Fruit fly (Drosophila melanogaster) whole organism, adult: ENCODE measurements around the gene Secp43.
A peak's percentile ranks its signal among the peaks of the same experiment; 100 is the strongest.

Experiments used
- CG11617 ChIP-seq: fragments of 200-800 bp; sonication (Bioruptor generic); optimal IDR thresholded peaks from 2 replicates; lab custom pipeline; 2017; ENCODE audit warnings: mild to moderate bottlenecking, missing biosample characterization, missing genetic modification reagents, missing genetic modification characterization
- CG12768 ChIP-seq: fragments of 200-800 bp; sonication (Bioruptor generic); optimal IDR thresholded peaks from 2 replicates; lab custom pipeline; 2017; ENCODE audit warnings: missing biosample characterization, missing genetic modification characterization, mild to moderate bottlenecking, moderate library complexity, missing genetic modification reagents
- CG14711 ChIP-seq: fragments of 200-800 bp; sonication (Bioruptor generic); optimal IDR thresholded peaks from 2 replicates; lab custom pipeline; 2018; ENCODE audit warnings: missing biosample characterization, mild to moderate bottlenecking, missing genetic modification characterization, moderate library complexity
- CG1620 ChIP-seq: fragments of 200-800 bp; sonication (Bioruptor generic); optimal IDR thresholded peaks from 2 replicates; lab custom pipeline; 2016; ENCODE audit warnings: missing biosample characterization, missing genetic modification characterization
- CG33017 ChIP-seq: fragments of 200-800 bp; sonication (Bioruptor generic); optimal IDR thresholded peaks from 2 replicates; lab custom pipeline; 2018; ENCODE audit warnings: missing biosample characterization, mild to moderate bottlenecking, missing genetic modification characterization, moderate library complexity
- CG5204 ChIP-seq: fragments of 200-800 bp; sonication (Bioruptor generic); optimal IDR thresholded peaks from 2 replicates; lab custom pipeline; 2016; ENCODE audit warnings: missing biosample characterization, missing genetic modification characterization
- CG7045 ChIP-seq: fragments of 200-800 bp; sonication (Bioruptor generic); optimal IDR thresholded peaks from 2 replicates; lab custom pipeline; 2017; ENCODE audit warnings: missing biosample characterization, mild to moderate bottlenecking, missing genetic modification characterization
- CG7101 ChIP-seq: fragments of 200-800 bp; sonication (Bioruptor generic); optimal IDR thresholded peaks from 2 replicates; lab custom pipeline; 2018; ENCODE audit warnings: missing biosample characterization, mild to moderate bottlenecking, missing genetic modification characterization, moderate library complexity
- Clk ChIP-seq: fragments of 200-800 bp; sonication (Bioruptor generic); optimal IDR thresholded peaks from 2 replicates; lab custom pipeline; 2017; ENCODE audit warnings: missing biosample characterization, missing genetic modification characterization
- Crg-1 ChIP-seq: fragments of 200-800 bp; sonication (Bioruptor generic); optimal IDR thresholded peaks from 2 replicates; lab custom pipeline; 2016; ENCODE audit warnings: missing biosample characterization, missing genetic modification characterization
- Hr96 ChIP-seq: fragments of 200-800 bp; sonication (Bioruptor generic); optimal IDR thresholded peaks from 2 replicates; lab custom pipeline; 2016; ENCODE audit warnings: missing biosample characterization, missing genetic modification characterization
- Mnt ChIP-seq: fragments of 200-800 bp; sonication (Bioruptor generic); optimal IDR thresholded peaks from 2 replicates; lab custom pipeline; 2016; ENCODE audit warnings: missing biosample characterization, mild to moderate bottlenecking, missing genetic modification characterization
- bab1 ChIP-seq: fragments of 200-800 bp; sonication (Bioruptor generic); optimal IDR thresholded peaks from 3 replicates; lab custom pipeline; 2019; ENCODE audit warnings: missing biosample characterization, mild to moderate bottlenecking, missing genetic modification characterization, moderate library complexity
- cic ChIP-seq: fragments of 200-800 bp; sonication (Bioruptor generic); optimal IDR thresholded peaks from 2 replicates; lab custom pipeline; 2017; ENCODE audit warnings: missing biosample characterization, mild to moderate bottlenecking, missing genetic modification characterization, moderate library complexity
- cnc ChIP-seq, 2 experiments: fragments of >200 bp; optimal IDR thresholded peaks; 2 replicates each; lab custom pipeline; 2017
- kay ChIP-seq: fragments of 200-800 bp; sonication (Bioruptor generic); peaks from one replicate; lab custom pipeline; 2016; ENCODE audit warnings: missing biosample characterization, missing genetic modification characterization, borderline replicate concordance
- ovo ChIP-seq: fragments of 200-800 bp; sonication (Bioruptor generic); optimal IDR thresholded peaks from 2 replicates; lab custom pipeline; 2016; ENCODE audit warnings: missing biosample characterization, missing genetic modification characterization
- pad ChIP-seq: fragments of 200-800 bp; sonication (Bioruptor generic); optimal IDR thresholded peaks from 3 replicates; lab custom pipeline; 2017; ENCODE audit warnings: missing biosample characterization, missing genetic modification characterization, mild to moderate bottlenecking, moderate library complexity, missing genetic modification reagents
- tj ChIP-seq: fragments of 200-800 bp; sonication (Bioruptor generic); optimal IDR thresholded peaks from 3 replicates; lab custom pipeline; 2017; ENCODE audit warnings: missing biosample characterization, mild to moderate bottlenecking, missing genetic modification characterization, moderate library complexity
- toe ChIP-seq: fragments of 200-800 bp; sonication (Bioruptor generic); optimal IDR thresholded peaks from 2 replicates; lab custom pipeline; 2016; ENCODE audit warnings: missing biosample characterization, missing genetic modification characterization

The Secp43 gene

DNA sequence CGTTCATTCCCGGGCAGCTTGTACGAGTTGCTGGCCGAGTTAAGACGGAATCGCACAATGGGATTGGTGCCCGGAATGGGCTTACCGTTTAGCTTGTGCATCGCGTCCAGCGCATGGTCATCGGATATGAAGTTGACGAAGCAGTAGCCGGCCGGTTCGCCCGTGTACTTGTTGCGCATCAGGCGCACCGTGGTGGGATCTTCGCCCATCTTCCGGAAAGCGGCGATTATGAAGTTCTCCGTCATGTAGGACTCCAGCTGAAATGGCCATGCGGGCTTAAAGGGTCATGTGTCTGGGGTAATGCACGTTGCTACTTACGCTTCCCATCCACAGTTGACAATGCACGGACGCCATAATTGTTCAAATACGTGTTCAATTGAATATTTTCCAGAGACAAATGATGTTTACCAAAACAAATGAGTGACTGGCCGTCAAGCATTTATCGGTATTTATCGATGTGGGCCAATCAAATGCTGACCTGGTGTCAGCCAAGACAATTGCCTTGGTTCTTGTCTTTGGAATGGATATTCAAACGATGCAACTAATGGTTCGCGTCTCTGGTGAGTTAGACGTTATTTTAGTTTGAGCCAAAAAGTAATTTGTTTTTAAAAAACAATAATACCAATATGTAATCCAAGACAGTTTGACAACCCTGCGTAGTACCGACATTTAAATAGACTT lies at the start of gene Secp43, which contains the start of gene ND-B8:
Gene Secp43 (minus strand): TSS at position 445 of the 681 bp plus-strand sequence.
Gene ND-B8 (plus strand): TSS at position 618 of the 681 bp plus-strand sequence.
- TF ChIP-seq bab1 (GFP tag; lab: Kevin White, UChicago) (peak; percentile 54), Mnt (GFP tag; lab: Kevin White, UChicago) (peak; percentile 13), CG12768 (GFP tag; lab: Kevin White, UChicago) (no peak), cic (GFP tag; lab: Kevin White, UChicago) (no peak), tj (GFP tag; lab: Kevin White, UChicago) (no peak), CG14711 (tag; lab: Kevin White, UChicago) (peak; percentile 40), CG7101 (tag; lab: Kevin White, UChicago) (peak; percentile 34), Crg-1 (peak; percentile 32)

DNA sequence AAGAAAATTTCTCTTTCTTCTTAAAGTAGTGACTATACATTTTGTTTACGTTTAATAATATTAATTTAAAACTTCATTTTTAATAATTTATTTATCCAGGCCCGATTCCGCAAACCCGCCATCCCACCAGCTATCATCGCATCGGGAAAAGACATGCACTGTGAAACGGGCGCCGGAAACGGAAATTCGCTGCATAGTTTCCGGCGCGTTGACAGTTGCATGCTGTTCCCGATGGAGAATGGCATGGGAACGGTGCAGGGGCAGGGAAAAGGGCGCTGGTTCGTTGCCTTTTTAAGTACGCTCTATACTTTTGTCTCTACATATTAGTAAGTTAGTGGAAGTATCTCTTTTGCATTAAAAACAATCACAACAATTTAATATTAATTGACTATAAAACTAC lies 23.7 kb upstream of the Secp43 start:
- no peak for TF ChIP-seq ovo (GFP tag; lab: Kevin White, UChicago)
- no peak for TF ChIP-seq CG7101 (tag; lab: Kevin White, UChicago)
- no peak for TF ChIP-seq bab1 (GFP tag; lab: Kevin White, UChicago)
- no peak for TF ChIP-seq CG12768 (GFP tag; lab: Kevin White, UChicago)

DNA sequence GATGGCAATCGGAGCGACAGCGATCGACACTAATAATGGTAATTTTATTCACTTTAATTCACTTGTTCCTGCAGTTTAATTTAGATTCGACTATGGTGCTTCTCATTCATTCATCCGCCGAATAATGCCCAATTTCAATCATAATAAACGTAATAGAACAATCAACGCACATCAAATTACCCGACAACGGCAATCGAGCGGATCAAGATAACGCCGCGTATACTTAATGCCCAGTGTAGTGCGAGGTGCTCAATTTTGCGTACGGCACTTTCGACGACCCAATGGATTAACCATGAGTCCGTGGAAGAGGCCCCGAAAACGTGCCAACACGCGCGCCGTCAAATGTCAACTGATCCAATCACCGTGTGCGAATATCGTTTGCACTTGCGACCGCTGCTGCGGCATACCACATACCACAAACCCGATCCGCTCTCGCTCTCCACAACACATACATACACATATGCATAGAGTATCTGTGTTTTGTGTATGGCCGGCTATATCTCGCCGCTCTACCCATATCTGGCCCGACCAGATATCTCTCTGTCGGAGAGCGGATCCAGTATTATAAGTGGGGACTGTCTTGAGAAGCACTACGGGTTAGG lies 22.5 kb upstream of the Secp43 start, which contains the start of gene ine:
Gene ine (minus strand): TSS at position 351 of the 602 bp plus-strand sequence.
- TF ChIP-seq Mnt (GFP tag; lab: Kevin White, UChicago), result peak; percentile 1
- no peak for TF ChIP-seq pad (GFP tag; lab: Kevin White, UChicago)

DNA sequence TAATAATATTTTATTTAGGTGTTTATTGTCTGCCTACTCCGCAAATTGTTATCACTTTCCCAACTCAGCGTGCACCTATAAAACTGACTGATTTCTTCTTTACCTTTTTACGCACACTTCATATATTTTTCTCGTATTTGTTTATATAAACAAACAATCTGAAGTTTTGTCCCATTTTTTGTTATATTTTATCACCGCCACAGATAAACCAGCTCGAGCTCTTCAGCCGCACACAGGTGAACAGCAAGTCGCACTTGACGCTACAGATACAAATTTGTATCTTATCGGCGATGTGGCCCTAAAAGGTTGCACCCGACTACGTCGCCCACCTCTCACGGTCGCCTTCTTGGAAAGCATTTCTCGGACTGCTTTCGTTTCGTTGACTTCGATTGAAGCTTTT lies 21.2 kb upstream of the Secp43 start:
- TF ChIP-seq cnc (optimal IDR thresholded peaks at IDR 0.05; lab: Kevin White, UChicago), result no peak
- no peak for TF ChIP-seq Crg-1
- TF ChIP-seq CG7045 (GFP tag; lab: Kevin White, UChicago), result no peak
- TF ChIP-seq CG12768 (GFP tag; lab: Kevin White, UChicago), result peak; percentile 8
- TF ChIP-seq Mnt (GFP tag; lab: Kevin White, UChicago), result no peak
- TF ChIP-seq kay, result no peak
- no peak for TF ChIP-seq CG1620
- no peak for TF ChIP-seq ovo (GFP tag; lab: Kevin White, UChicago)
- no peak for TF ChIP-seq CG7101 (tag; lab: Kevin White, UChicago)
- no peak for TF ChIP-seq CG33017 (tag; lab: Kevin White, UChicago)
- no peak for TF ChIP-seq CG14711 (tag; lab: Kevin White, UChicago)
- no peak for TF ChIP-seq pad (GFP tag; lab: Kevin White, UChicago)
- no peak for TF ChIP-seq Hr96 (GFP tag; lab: Kevin White, UChicago)
- no peak for TF ChIP-seq tj (GFP tag; lab: Kevin White, UChicago)
- TF ChIP-seq CG11617 (GFP tag; lab: Kevin White, UChicago), result peak; percentile 7
- TF ChIP-seq cic (GFP tag; lab: Kevin White, UChicago), result peak; percentile 21
- TF ChIP-seq toe (GFP tag; lab: Kevin White, UChicago), result no peak

DNA sequence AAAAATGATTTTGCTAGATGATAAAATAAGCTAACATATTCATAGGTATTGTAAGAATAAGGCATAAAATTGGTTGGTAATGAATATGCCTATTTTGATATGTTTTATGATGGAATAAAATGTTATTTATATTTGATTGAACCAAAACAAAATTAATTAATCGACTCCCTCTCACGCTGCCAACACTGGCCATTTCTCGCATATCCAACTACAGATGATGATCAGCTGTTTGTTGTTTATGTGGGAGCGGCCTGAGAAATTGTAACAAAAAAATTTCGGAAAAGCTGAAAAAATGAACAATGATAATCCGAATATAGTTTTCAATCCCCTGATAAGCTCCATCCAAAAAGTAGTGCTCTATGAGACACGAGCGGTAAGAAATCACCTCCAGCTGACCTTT lies 10.7 kb upstream of the Secp43 start, which contains the start of gene FIG4:
Gene FIG4 (plus strand): TSS at position 229 of the 400 bp plus-strand sequence.
- TF ChIP-seq bab1 (GFP tag; lab: Kevin White, UChicago) (peak; percentile 59), tj (GFP tag; lab: Kevin White, UChicago) (no peak)

DNA sequence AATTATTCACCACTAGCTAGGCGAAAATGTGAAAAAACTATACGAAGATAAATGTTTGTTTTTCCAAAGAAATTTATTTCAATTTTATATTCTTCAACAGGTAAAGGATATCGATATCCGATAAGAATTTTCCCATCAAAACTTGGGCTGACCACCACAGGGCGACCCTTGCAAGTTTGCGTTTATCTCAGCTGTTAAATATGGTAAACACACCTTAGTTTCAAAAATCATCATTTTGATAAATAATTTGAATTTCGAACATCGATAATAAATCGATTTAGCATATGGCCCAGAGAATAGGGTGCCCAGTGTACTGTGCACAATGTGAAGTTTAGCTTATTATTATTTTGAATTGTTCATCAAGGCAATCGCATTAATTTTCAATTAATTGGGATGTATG lies 9.1 kb upstream of the Secp43 start, which contains the start of the genes CG15443 and Paris:
Gene CG15443 (minus strand): TSS at position 125 of the 400 bp plus-strand sequence.
Gene Paris (plus strand): TSS at position 289 of the 400 bp plus-strand sequence.
- TF ChIP-seq Crg-1 (peak; percentile 34), CG7045 (GFP tag; lab: Kevin White, UChicago) (no peak)

DNA sequence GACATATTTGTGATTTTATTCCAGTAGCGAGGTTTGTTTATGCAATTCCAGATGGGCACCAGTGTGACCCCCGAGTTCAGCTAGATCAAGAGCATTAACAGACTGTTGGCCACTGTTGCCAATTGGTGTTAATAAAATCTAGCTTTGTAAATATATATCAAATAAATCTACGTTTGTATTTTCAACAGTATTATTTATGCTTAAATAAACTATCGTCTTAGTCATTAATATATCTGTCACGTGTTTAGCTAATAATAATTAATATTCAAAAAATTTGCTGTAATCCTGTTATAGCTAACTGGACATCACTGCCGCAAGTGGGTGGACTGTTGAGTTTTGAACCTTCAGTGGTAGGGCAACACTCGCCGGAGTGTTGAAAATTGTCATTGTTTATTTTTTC lies 5.3 kb upstream of the Secp43 start, which contains the start of the genes mRpL27 and CG15435:
Gene mRpL27 (minus strand): TSS at position 96 of the 400 bp plus-strand sequence.
Gene CG15435 (plus strand): TSS at position 187 of the 400 bp plus-strand sequence.
- TF ChIP-seq bab1 (GFP tag; lab: Kevin White, UChicago), result peak; percentile 49
- TF ChIP-seq CG5204 (GFP tag; lab: Kevin White, UChicago), result no peak
- TF ChIP-seq CG12768 (GFP tag; lab: Kevin White, UChicago), result peak; percentile 74
- TF ChIP-seq Mnt (GFP tag; lab: Kevin White, UChicago), result peak; percentile 66
- TF ChIP-seq CG1620, result peak; percentile 50
- TF ChIP-seq kay, result no peak
- peak; percentile 26 for TF ChIP-seq CG7045 (GFP tag; lab: Kevin White, UChicago)
- TF ChIP-seq CG33017 (tag; lab: Kevin White, UChicago), result peak; percentile 2
- TF ChIP-seq Crg-1, result no peak
- no peak for TF ChIP-seq Clk
- TF ChIP-seq pad (GFP tag; lab: Kevin White, UChicago), result peak; percentile 31
- TF ChIP-seq CG7101 (tag; lab: Kevin White, UChicago), result peak; percentile 41
- TF ChIP-seq CG14711 (tag; lab: Kevin White, UChicago), result peak; percentile 81
- no peak for TF ChIP-seq ovo (GFP tag; lab: Kevin White, UChicago)
- peak; percentile 42 for TF ChIP-seq CG11617 (GFP tag; lab: Kevin White, UChicago)
- peak; percentile 61 for TF ChIP-seq toe (GFP tag; lab: Kevin White, UChicago)
- peak; percentile 54 for TF ChIP-seq Hr96 (GFP tag; lab: Kevin White, UChicago)
- TF ChIP-seq tj (GFP tag; lab: Kevin White, UChicago), result peak; percentile 10
- TF ChIP-seq cic (GFP tag; lab: Kevin White, UChicago), result peak; percentile 20
- TF ChIP-seq cnc (optimal IDR thresholded peaks at IDR 0.05; lab: Kevin White, UChicago), result no peak
